Fruit fly (Drosophila melanogaster) S2 (cell line): Measurements from ENCODE around the gene CG12289.

Experiments used
- CG8478 ChIP-seq: fragments of >200 bp; optimal IDR thresholded peaks from 2 replicates; lab custom pipeline; 2018
- CTCF ChIP-seq, 2 experiments: fragments of >200 bp; optimal IDR thresholded peaks; 2 replicates each; lab custom pipeline; 2018

Gene CG12289

dm6 chr3L:11472991-11473390, 14.7 kb upstream of the CG12289 start, which contains the start of gene Vha16-3:
Vha16-3 (plus strand) TSS chr3L:11473291.
- TF ChIP-seq CG8478 (lab: Kevin White, UChicago): no peak
- no peak for TF ChIP-seq CTCF (optimal IDR thresholded peaks at IDR 0.05; lab: Kevin White, UChicago)

dm6 chr3L:11472388-11472787, 14.1 kb upstream of the CG12289 start:
- no peak for TF ChIP-seq CTCF (optimal IDR thresholded peaks at IDR 0.05; lab: Kevin White, UChicago)

- no peak for TF ChIP-seq CG8478 (lab: Kevin White, UChicago)
- no peak for TF ChIP-seq CTCF (optimal IDR thresholded peaks at IDR 0.05; lab: Kevin White, UChicago)
Observed at dm6 chr3L:11466985-11467384, 8.7 kb upstream of the CG12289 start.

dm6 chr3L:11465371-11465914, 7.2 kb upstream of the CG12289 start, which contains the start of gene Fum3:
Fum3 (minus strand) TSS chr3L:11465864.
- TF ChIP-seq CTCF (optimal IDR thresholded peaks at IDR 0.05; lab: Kevin White, UChicago) (no peak), CG8478 (lab: Kevin White, UChicago) (no peak)

dm6 chr3L:11454461-11454860, 3.8 kb downstream of the CG12289 start:
- TF ChIP-seq CG8478 (lab: Kevin White, UChicago) (no peak), CTCF (optimal IDR thresholded peaks at IDR 0.05; lab: Kevin White, UChicago) (no peak)

- TF ChIP-seq CTCF (optimal IDR thresholded peaks at IDR 0.05; lab: Kevin White, UChicago) (no peak), CG8478 (lab: Kevin White, UChicago) (no peak)
Observed at dm6 chr3L:11450535-11450934, 7.7 kb downstream of the CG12289 start.

dm6 chr3L:11448935-11449334, 9.3 kb downstream of the CG12289 start:
- TF ChIP-seq CTCF (optimal IDR thresholded peaks at IDR 0.05; lab: Kevin White, UChicago): no peak
- no peak for TF ChIP-seq CG8478 (lab: Kevin White, UChicago)

dm6 chr3L:11448349-11448748, 9.9 kb downstream of the CG12289 start:
- TF ChIP-seq CTCF (optimal IDR thresholded peaks at IDR 0.05; lab: Kevin White, UChicago) (no peak), CG8478 (lab: Kevin White, UChicago) (no peak)

dm6 chr3L:11447022-11447728, 11.1 kb downstream of the CG12289 start:
- TF ChIP-seq CG8478 (lab: Kevin White, UChicago): no peak
- no peak for TF ChIP-seq CTCF (optimal IDR thresholded peaks at IDR 0.05; lab: Kevin White, UChicago)

dm6 chr3L:11444861-11445260, 13.4 kb downstream of the CG12289 start, which contains the start of gene CG7557:
CG7557 (plus strand) TSS chr3L:11445161.
- TF ChIP-seq CTCF (optimal IDR thresholded peaks at IDR 0.05; lab: Kevin White, UChicago) (no peak), CG8478 (lab: Kevin White, UChicago) (no peak)

- no peak for TF ChIP-seq CTCF (optimal IDR thresholded peaks at IDR 0.05; lab: Kevin White, UChicago)
- TF ChIP-seq CG8478 (lab: Kevin White, UChicago): no peak
Observed at dm6 chr3L:11444169-11444568, 14.1 kb downstream of the CG12289 start.

dm6 chr3L:11443474-11444080, 14.7 kb downstream of the CG12289 start:
- TF ChIP-seq CG8478 (lab: Kevin White, UChicago): no peak
- TF ChIP-seq CTCF (optimal IDR thresholded peaks at IDR 0.05; lab: Kevin White, UChicago): no peak

dm6 chr3L:11441889-11442782, 16.1 kb downstream of the CG12289 start:
- no peak for TF ChIP-seq CG8478 (lab: Kevin White, UChicago)
- TF ChIP-seq CTCF (optimal IDR thresholded peaks at IDR 0.05; lab: Kevin White, UChicago): no peak

dm6 chr3L:11440769-11441168, 17.5 kb downstream of the CG12289 start:
- TF ChIP-seq CG8478 (lab: Kevin White, UChicago) (no peak), CTCF (optimal IDR thresholded peaks at IDR 0.05; lab: Kevin White, UChicago) (no peak)
